Worm (Caenorhabditis elegans): ENCODE results near the gene T22G5.1.

T22G5.1 gene

DNA sequence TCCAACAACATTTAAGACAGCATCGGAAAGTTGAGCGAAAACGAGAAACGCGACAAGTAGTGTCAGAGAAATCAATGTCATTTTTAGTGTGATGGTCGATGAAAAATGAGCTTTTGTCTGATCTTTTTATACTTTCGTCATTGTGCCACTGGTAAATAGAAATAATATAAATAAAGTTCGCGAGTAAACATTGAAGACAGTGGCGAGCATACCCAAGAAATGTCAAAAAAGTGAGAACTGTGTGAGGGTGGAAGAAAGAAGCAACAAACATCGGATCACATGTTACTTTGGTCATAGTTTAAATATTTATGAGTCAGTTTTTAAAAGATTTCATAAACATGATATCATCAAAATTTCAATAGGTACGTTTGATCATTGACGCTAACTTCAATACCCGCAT is 22.3 kb upstream of the T22G5.1 start, which contains the start of gene ttr-21:
ttr-21 (minus strand) TSS at position 100 of the 400 bp plus-strand sequence.
- TF ChIP-seq sdz-12 (GFP tag; optimal IDR thresholded peaks at IDR 0.05) (no peak), mep-1 (tag; optimal IDR thresholded peaks at IDR 0.05) (no peak), ceh-32 (tag; optimal IDR thresholded peaks at IDR 0.05; ENCODE audit: poor library complexity) (no peak), F10B5.3 (tag; optimal IDR thresholded peaks at IDR 0.05) (no peak), aha-1 (tag) (no peak), pha-4 (GFP tag; IDR thresholded peaks at IDR 0.05) (no peak), pha-4 (tag; optimal IDR thresholded peaks at IDR 0.05) (no peak)

DNA sequence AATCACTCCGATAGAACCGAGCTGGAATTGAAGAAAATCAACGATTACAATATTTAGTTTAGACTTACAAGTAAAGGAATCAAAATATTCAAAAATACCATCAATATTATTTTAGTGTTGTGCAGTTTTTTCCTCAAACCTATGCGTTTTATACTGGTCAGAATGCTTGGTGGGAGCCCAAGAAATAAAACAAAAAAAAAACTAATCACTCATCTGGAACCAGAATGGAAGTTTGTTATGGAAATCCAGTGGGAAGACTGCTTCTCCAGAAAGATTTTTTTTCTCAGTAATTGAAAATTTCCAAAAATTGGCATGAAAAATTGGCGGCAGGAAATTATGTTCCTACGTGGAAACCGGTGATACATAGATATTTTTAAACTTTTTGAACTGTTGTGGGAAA is 20.3 kb upstream of the T22G5.1 start, which contains the start of gene srx-134:
srx-134 (minus strand) TSS at position 101 of the 400 bp plus-strand sequence.
- TF ChIP-seq ctbp-1 (GFP tag; IDR thresholded peaks at IDR 0.05), result no peak
- TF ChIP-seq daf-8 (GFP tag; IDR thresholded peaks at IDR 0.05), result no peak
- TF ChIP-seq unc-130 (GFP tag; optimal IDR thresholded peaks at IDR 0.05), result no peak
- TF ChIP-seq nhr-76 (tag; optimal IDR thresholded peaks at IDR 0.05), result no peak
- TF ChIP-seq ceh-20 (GFP tag; IDR thresholded peaks at IDR 0.05), result no peak
- TF ChIP-seq snpc-4 (tag; optimal IDR thresholded peaks at IDR 0.05), result no peak
- TF ChIP-seq F44E2.7 (GFP tag; IDR thresholded peaks at IDR 0.05), result no peak
- TF ChIP-seq nhr-25 (tag; optimal IDR thresholded peaks at IDR 0.05; ENCODE audit: borderline replicate concordance, insufficient read depth), result no peak
- no peak for TF ChIP-seq nhr-48 (tag; optimal IDR thresholded peaks at IDR 0.05)
- TF ChIP-seq ztf-11 (tag; optimal IDR thresholded peaks at IDR 0.05), result no peak
- no peak for TF ChIP-seq zfp-2 (tag; optimal IDR thresholded peaks at IDR 0.05)

DNA sequence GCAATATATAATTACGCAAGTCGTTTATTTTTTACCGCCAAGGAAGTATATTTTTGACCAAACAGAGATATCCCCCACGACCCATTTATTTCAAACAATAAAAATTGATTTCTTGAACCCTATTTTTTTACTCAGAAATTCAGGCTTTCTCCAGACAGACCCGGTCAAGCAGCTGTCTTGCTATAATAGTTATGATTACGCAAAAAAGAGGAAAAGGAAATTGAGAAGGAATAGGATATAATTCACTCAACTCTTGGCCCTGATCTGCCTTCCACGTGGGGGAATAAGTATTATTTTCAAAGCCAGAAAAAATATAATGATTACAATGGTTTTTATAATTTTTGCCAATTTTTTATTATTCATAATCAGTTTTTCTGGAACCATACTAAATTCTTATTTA is 19.5 kb upstream of the T22G5.1 start, which contains the start of gene srx-136:
srx-136 (plus strand) TSS at position 301 of the 400 bp plus-strand sequence.
- TF ChIP-seq F44E2.7 (GFP tag; IDR thresholded peaks at IDR 0.05) (no peak), egl-27 (tag; optimal IDR thresholded peaks at IDR 0.05) (no peak), lin-15B (tag; optimal IDR thresholded peaks at IDR 0.05) (no peak), arid-1 (GFP tag; conservative IDR thresholded peaks at IDR 0.05) (no peak)

DNA sequence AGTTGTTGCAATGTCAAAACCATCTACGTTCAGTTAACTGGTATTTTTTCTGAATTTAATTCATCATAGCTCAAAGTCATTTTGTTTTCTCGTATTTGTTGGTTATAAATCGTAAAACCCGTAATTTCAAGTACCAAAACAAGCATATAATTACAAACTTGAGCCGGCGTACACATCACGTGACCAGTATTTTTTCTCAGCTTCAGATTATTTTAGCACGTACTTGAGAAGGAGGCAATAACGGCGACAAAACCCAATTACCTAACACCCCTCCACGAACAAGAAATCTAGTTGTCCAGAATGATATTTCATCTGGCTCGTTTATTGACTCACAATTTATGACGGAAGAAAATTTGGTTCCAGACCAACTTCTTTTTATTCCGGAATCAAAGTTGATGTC is 17.7 kb upstream of the T22G5.1 start, which contains the start of gene srx-135:
srx-135 (plus strand) TSS at position 301 of the 400 bp plus-strand sequence.
- TF ChIP-seq F49E8.2 (tag; optimal IDR thresholded peaks at IDR 0.05; ENCODE audit: borderline replicate concordance), result no peak

DNA sequence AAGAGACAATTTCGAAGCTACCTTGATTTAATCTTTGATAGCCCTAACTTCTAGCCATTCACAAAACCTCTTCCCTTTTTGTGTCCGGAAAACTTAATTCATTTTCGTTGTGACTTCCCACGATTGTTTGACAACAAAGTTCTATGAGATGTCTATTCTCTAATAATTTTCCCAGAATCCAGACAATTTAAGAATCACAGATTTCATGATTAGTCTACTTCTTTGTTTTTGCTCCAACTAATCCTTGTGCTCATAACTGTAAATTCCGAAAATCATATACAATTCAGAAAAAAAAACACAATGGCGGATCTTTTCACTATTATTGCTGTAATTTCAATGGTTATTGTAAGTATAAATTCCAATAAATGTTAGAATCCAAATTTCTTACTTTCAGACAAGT is 14.1 kb upstream of the T22G5.1 start, which contains the start of gene srx-137:
srx-137 (plus strand) TSS at position 301 of the 400 bp plus-strand sequence.
- TF ChIP-seq zag-1 (tag; optimal IDR thresholded peaks at IDR 0.05) (no peak), ceh-82 (tag; optimal IDR thresholded peaks at IDR 0.05) (no peak), unc-130 (GFP tag; optimal IDR thresholded peaks at IDR 0.05) (no peak), ztf-11 (tag; optimal IDR thresholded peaks at IDR 0.05) (no peak), F37D6.2 (tag; optimal IDR thresholded peaks at IDR 0.05) (no peak), T20F7.1 (GFP tag; optimal IDR thresholded peaks at IDR 0.05) (no peak), nhr-10 (tag; optimal IDR thresholded peaks at IDR 0.05) (no peak), D1046.2 (GFP tag; IDR thresholded peaks at IDR 0.05) (no peak), hlh-11 (tag; optimal IDR thresholded peaks at IDR 0.05) (no peak), aly-2 (tag; optimal IDR thresholded peaks at IDR 0.05) (no peak), ZK337.2 (GFP tag; IDR thresholded peaks at IDR 0.05) (no peak), mes-2 (tag; optimal IDR thresholded peaks at IDR 0.05; ENCODE audit: poor library complexity, severe bottlenecking) (no peak), lin-39 (tag; optimal IDR thresholded peaks at IDR 0.05) (no peak), F26F4.8 (GFP tag; conservative IDR thresholded peaks at IDR 0.05) (no peak), hif-1 (tag; optimal IDR thresholded peaks at IDR 0.05) (no peak), ceh-62 (tag; optimal IDR thresholded peaks at IDR 0.05) (no peak)

Measured in whole organism, L4 larva.